In genomic region chrIV:4210868-4211267, ce11 we compare ENCODE assay signal across 2 worm cellular contexts.
TF ChIP-seq lines count a peak whose summit lies in the region.

No protein-coding gene starts in this region.

TF ChIP-seq in whole organism, L1 larva, 84 proteins besides CTCF, POLR2A, EP300 and RAD21 (continued from another document):
- TF ChIP-seq ets-5 (GFP tag; IDR thresholded peaks at IDR 0.05; lab: Robert Waterston, UW), result no peak
- no peak for TF ChIP-seq nhr-76 (tag; optimal IDR thresholded peaks at IDR 0.05; lab: Kevin White, UChicago)
- no peak for TF ChIP-seq ztf-4 (tag; optimal IDR thresholded peaks at IDR 0.05; lab: Kevin White, UChicago)
- no peak for TF ChIP-seq nhr-20 (tag; optimal IDR thresholded peaks at IDR 0.05; lab: Kevin White, UChicago)
- no peak for TF ChIP-seq elt-3 (tag; optimal IDR thresholded peaks at IDR 0.05; lab: Kevin White, UChicago)
- TF ChIP-seq nhr-90 (tag; optimal IDR thresholded peaks at IDR 0.05; lab: Kevin White, UChicago; ENCODE audit: poor library complexity), result no peak
- no peak for TF ChIP-seq blmp-1 (tag; optimal IDR thresholded peaks at IDR 0.05; lab: Kevin White, UChicago)
- TF ChIP-seq sptf-1 (tag; optimal IDR thresholded peaks at IDR 0.05; lab: Kevin White, UChicago), result no peak
- TF ChIP-seq nhr-77 (tag; optimal IDR thresholded peaks at IDR 0.05; lab: Kevin White, UChicago), result no peak
- no peak for TF ChIP-seq sup-37 (GFP tag; optimal IDR thresholded peaks at IDR 0.05; lab: Kevin White, UChicago)
- no peak for TF ChIP-seq ceh-63 (GFP tag; optimal IDR thresholded peaks at IDR 0.05; lab: Kevin White, UChicago)
- TF ChIP-seq swsn-7 (tag; optimal IDR thresholded peaks at IDR 0.05; lab: Kevin White, UChicago), result no peak
- TF ChIP-seq isw-1 (GFP tag; IDR thresholded peaks at IDR 0.05; lab: Robert Waterston, UW), result no peak
- TF ChIP-seq jun-1 (tag; optimal IDR thresholded peaks at IDR 0.05; lab: Kevin White, UChicago), result no peak
- TF ChIP-seq lsy-2 (tag; optimal IDR thresholded peaks at IDR 0.05; lab: Kevin White, UChicago), result no peak
- no peak for TF ChIP-seq snpc-4 (tag; optimal IDR thresholded peaks at IDR 0.05; lab: Kevin White, UChicago)
- TF ChIP-seq efl-3 (GFP tag; optimal IDR thresholded peaks at IDR 0.05; lab: Kevin White, UChicago), result no peak
TF ChIP-seq in whole organism, L1 larva: peak in this region for 5.

TF ChIP-seq in whole organism, L4 larva, 104 proteins besides CTCF, POLR2A, EP300 and RAD21 (continued from another document):
- TF ChIP-seq pqm-1 (tag; optimal IDR thresholded peaks at IDR 0.05; lab: Kevin White, UChicago), result no peak
- TF ChIP-seq gei-8 (GFP tag; optimal IDR thresholded peaks at IDR 0.05; lab: Kevin White, UChicago), result no peak
- TF ChIP-seq sdz-12 (GFP tag; optimal IDR thresholded peaks at IDR 0.05; lab: Kevin White, UChicago), result no peak
- TF ChIP-seq F37D6.2 (tag; optimal IDR thresholded peaks at IDR 0.05; lab: Kevin White, UChicago), result no peak
- no peak for TF ChIP-seq T26A8.4 (GFP tag; IDR thresholded peaks at IDR 0.05; lab: Robert Waterston, UW)
- TF ChIP-seq ztf-7 (tag; optimal IDR thresholded peaks at IDR 0.05; lab: Kevin White, UChicago), result no peak
- TF ChIP-seq F44E2.7 (GFP tag; IDR thresholded peaks at IDR 0.05; lab: Robert Waterston, UW), result no peak
- peak; percentile 33 to 67 for TF ChIP-seq mdl-1 (tag; optimal IDR thresholded peaks at IDR 0.05; lab: Kevin White, UChicago)
- TF ChIP-seq attf-4 (tag; optimal IDR thresholded peaks at IDR 0.05; lab: Kevin White, UChicago), result no peak
- no peak for TF ChIP-seq hmg-1.1 (GFP tag; IDR thresholded peaks at IDR 0.05; lab: Robert Waterston, UW)
- no peak for TF ChIP-seq unc-130 (GFP tag; optimal IDR thresholded peaks at IDR 0.05; lab: Kevin White, UChicago)
- 0 out of 2 replicates have a peak, but pooled peaks have one; percentile 20 for TF ChIP-seq ctbp-1 (GFP tag; IDR thresholded peaks at IDR 0.05; lab: Robert Waterston, UW)
- no peak for TF ChIP-seq daf-16 (GFP tag; optimal IDR thresholded peaks at IDR 0.05; lab: Kevin White, UChicago)
- no peak for TF ChIP-seq daf-16 (tag; optimal IDR thresholded peaks at IDR 0.05; lab: Kevin White, UChicago)
- peak; percentile 44 for TF ChIP-seq rbr-2 (tag; optimal IDR thresholded peaks at IDR 0.05; lab: Kevin White, UChicago)
- TF ChIP-seq D1046.2 (GFP tag; IDR thresholded peaks at IDR 0.05; lab: Robert Waterston, UW), result no peak
- TF ChIP-seq nhr-25 (tag; optimal IDR thresholded peaks at IDR 0.05; lab: Kevin White, UChicago; ENCODE audit: borderline replicate concordance, insufficient read depth), result no peak
- TF ChIP-seq ama-1 (optimal IDR thresholded peaks at IDR 0.05; lab: Kevin White, UChicago), result no peak
- no peak for TF ChIP-seq ZK337.2 (GFP tag; IDR thresholded peaks at IDR 0.05; lab: Robert Waterston, UW)
- TF ChIP-seq dmd-8 (GFP tag; IDR thresholded peaks at IDR 0.05; lab: Robert Waterston, UW), result no peak
- no peak for TF ChIP-seq fkh-10 (GFP tag; optimal IDR thresholded peaks at IDR 0.05; lab: Kevin White, UChicago)
- no peak for TF ChIP-seq zip-11 (GFP tag; IDR thresholded peaks at IDR 0.05; lab: Robert Waterston, UW)
- no peak for TF ChIP-seq nhr-102 (tag; optimal IDR thresholded peaks at IDR 0.05; lab: Kevin White, UChicago)
- no peak for TF ChIP-seq nhr-41 (GFP tag; IDR thresholded peaks at IDR 0.05; lab: Robert Waterston, UW)
- no peak for TF ChIP-seq mxl-3 (GFP tag; optimal IDR thresholded peaks at IDR 0.05; lab: Kevin White, UChicago)
- TF ChIP-seq lin-1 (GFP tag; IDR thresholded peaks at IDR 0.05; lab: Robert Waterston, UW), result no peak
- no peak for TF ChIP-seq nhr-48 (tag; optimal IDR thresholded peaks at IDR 0.05; lab: Kevin White, UChicago)
- TF ChIP-seq lin-15B (tag; optimal IDR thresholded peaks at IDR 0.05; lab: Kevin White, UChicago), result no peak
- TF ChIP-seq Y5F2A.4 (GFP tag; optimal IDR thresholded peaks at IDR 0.05; lab: Kevin White, UChicago), result no peak
- no peak for TF ChIP-seq zag-1 (tag; optimal IDR thresholded peaks at IDR 0.05; lab: Kevin White, UChicago)
- TF ChIP-seq spr-3 (GFP tag; optimal IDR thresholded peaks at IDR 0.05; lab: Kevin White, UChicago), result no peak
- TF ChIP-seq nhr-11 (tag; optimal IDR thresholded peaks at IDR 0.05; lab: Kevin White, UChicago), result no peak
- TF ChIP-seq spr-1 (tag; optimal IDR thresholded peaks at IDR 0.05; lab: Kevin White, UChicago), result no peak
- TF ChIP-seq daf-12 (tag; optimal IDR thresholded peaks at IDR 0.05; lab: Kevin White, UChicago), result no peak
- TF ChIP-seq ztf-11 (tag; optimal IDR thresholded peaks at IDR 0.05; lab: Kevin White, UChicago), result no peak
- TF ChIP-seq Y105C5A.15 (GFP tag; IDR thresholded peaks at IDR 0.05; lab: Robert Waterston, UW), result no peak
- no peak for TF ChIP-seq php-3 (GFP tag; IDR thresholded peaks at IDR 0.05; lab: Robert Waterston, UW)
- TF ChIP-seq tra-1 (GFP tag; IDR thresholded peaks at IDR 0.05; lab: Robert Waterston, UW), result no peak
- TF ChIP-seq mxl-2 (GFP tag; conservative IDR thresholded peaks at IDR 0.05; lab: Robert Waterston, UW), result no peak
- no peak for TF ChIP-seq ceh-28 (tag; optimal IDR thresholded peaks at IDR 0.05; lab: Kevin White, UChicago)
- TF ChIP-seq egl-43 (GFP tag; IDR thresholded peaks at IDR 0.05; lab: Robert Waterston, UW), result no peak
- TF ChIP-seq dpl-1 (GFP tag; optimal IDR thresholded peaks at IDR 0.05; lab: Kevin White, UChicago), result no peak
- TF ChIP-seq lir-3 (tag; optimal IDR thresholded peaks at IDR 0.05; lab: Kevin White, UChicago), result no peak
- TF ChIP-seq snpc-4 (tag; optimal IDR thresholded peaks at IDR 0.05; lab: Kevin White, UChicago), result no peak
- TF ChIP-seq mes-2 (tag; optimal IDR thresholded peaks at IDR 0.05; lab: Kevin White, UChicago; ENCODE audit: poor library complexity, severe bottlenecking), result peak; percentile 12
